Worm (Caenorhabditis elegans) whole organism, early embryonic: Measurements from ENCODE around the gene snu-23.

Source experiments
- ama-1 ChIP-seq: fragments of 150-350 bp; optimal IDR thresholded peaks from 2 replicates; lab custom pipeline; 2014
- ceh-13 ChIP-seq: fragments of 200-800 bp; sonication (Bioruptor generic); optimal IDR thresholded peaks from 2 replicates; lab custom pipeline; 2018; ENCODE audit warnings: mild to moderate bottlenecking, missing genetic modification characterization, missing compliant biosample characterization
- ceh-36 ChIP-seq: sonication (generic microtip); optimal IDR thresholded peaks from 2 replicates; lab custom pipeline; 2016; ENCODE audit warnings: missing genetic modification characterization, inconsistent platforms, missing compliant biosample characterization
- flt-1 ChIP-seq: fragments of 200-800 bp; sonication (Bioruptor generic); IDR thresholded peaks from 2 replicates; pipeline ENCODE4 v1.3.6; 2022; ENCODE audit warnings: missing genetic modification characterization, missing compliant biosample characterization
- hmg-4 ChIP-seq: fragments of 200-800 bp; sonication (Bioruptor generic); optimal IDR thresholded peaks from 2 replicates; lab custom pipeline; 2018; ENCODE audit warnings: mild to moderate bottlenecking, missing genetic modification characterization, missing compliant biosample characterization
- hnd-1 ChIP-seq: sonication (generic microtip); optimal IDR thresholded peaks from 2 replicates; lab custom pipeline; 2016; ENCODE audit warnings: missing genetic modification characterization, missing compliant biosample characterization
- scrt-1 ChIP-seq: fragments of 200-800 bp; sonication (Bioruptor generic); IDR thresholded peaks from 2 replicates; pipeline ENCODE4 v1.3.6; 2022; ENCODE audit warnings: missing genetic modification characterization, missing compliant biosample characterization
- sea-1 ChIP-seq: fragments of 200-800 bp; sonication (Bioruptor generic); conservative IDR thresholded peaks from 2 replicates; pipeline ENCODE4 v1.3.6; 2022; ENCODE audit warnings: missing genetic modification characterization, missing compliant biosample characterization
- tbx-11 ChIP-seq: fragments of 200-800 bp; sonication (Bioruptor generic); IDR thresholded peaks from 2 replicates; pipeline ENCODE4 v1.3.6; 2022; ENCODE audit warnings: missing genetic modification characterization, missing compliant biosample characterization
- tbx-37 ChIP-seq: fragments of 200-800 bp; sonication (Bioruptor generic); conservative IDR thresholded peaks from 2 replicates; pipeline ENCODE4 v1.3.6; 2022; ENCODE audit warnings: missing genetic modification reagents, missing genetic modification characterization, missing compliant biosample characterization

ce11 chrIII:7720861-7721260 is 49.1 kb downstream of the snu-23 start:
- TF ChIP-seq hnd-1 (tag; lab: Kevin White, UChicago) (no peak), flt-1 (GFP tag; lab: Robert Waterston, UW) (no peak), ceh-36 (tag; lab: Kevin White, UChicago) (no peak), scrt-1 (GFP tag; lab: Robert Waterston, UW) (no peak), ama-1 (lab: Kevin White, UChicago) (no peak), sea-1 (no peak), hmg-4 (GFP tag; lab: Kevin White, UChicago) (no peak), tbx-37 (GFP tag; lab: Robert Waterston, UW) (no peak), tbx-11 (GFP tag; lab: Robert Waterston, UW) (no peak), ceh-13 (GFP tag; lab: Kevin White, UChicago) (no peak)
